Worm (Caenorhabditis elegans) whole organism, L2 larva: ENCODE data around the gene nfu-1.

Experiments used
- F13H6.1 ChIP-seq: sonication (generic microtip); optimal IDR thresholded peaks from 2 replicates; lab custom pipeline; 2016; ENCODE audit warnings: missing genetic modification characterization, missing compliant biosample characterization
- alr-1 ChIP-seq: fragments of 150-350 bp; optimal IDR thresholded peaks from 2 replicates; lab custom pipeline; 2014; ENCODE audit warnings: missing biosample characterization, missing genetic modification characterization
- ama-1 ChIP-seq: fragments of 150-350 bp; optimal IDR thresholded peaks from 2 replicates; lab custom pipeline; 2018; ENCODE audit warnings: inconsistent platforms
- unc-39 ChIP-seq: fragments of 150-350 bp; optimal IDR thresholded peaks from 2 replicates; lab custom pipeline; 2014; ENCODE audit warnings: missing biosample characterization, missing genetic modification characterization
- ztf-11 ChIP-seq: sonication (generic microtip); optimal IDR thresholded peaks from 2 replicates; lab custom pipeline; 2017; ENCODE audit warnings: missing biosample characterization, missing genetic modification characterization

- TF ChIP-seq alr-1 (no peak), ztf-11 (tag; lab: Kevin White, UChicago) (no peak), F13H6.1 (tag; lab: Kevin White, UChicago) (no peak), ama-1 (lab: Kevin White, UChicago) (no peak), unc-39 (no peak)
These were observed at the start of gene nfu-1 for ce11 chrIV:10387113-10387512.
